Fruit fly (Drosophila melanogaster) whole organism, embryonic: ENCODE results near the gene Pfdn2.

ENCODE experiments used
- Blimp-1 ChIP-seq: fragments of 200-800 bp; sonication (Bioruptor generic); optimal IDR thresholded peaks from 3 replicates; lab custom pipeline; 2018; ENCODE audit warnings: missing biosample characterization, missing genetic modification characterization, mild to moderate bottlenecking, moderate library complexity, missing genetic modification reagents
- CG10366 ChIP-seq: fragments of 200-800 bp; sonication (Bioruptor generic); IDR thresholded peaks from 2 replicates; pipeline ENCODE4 v1.3.6; 2022; ENCODE audit warnings: missing biosample characterization, missing genetic modification characterization
- CG10543 ChIP-seq: fragments of 200-800 bp; sonication (Bioruptor generic); optimal IDR thresholded peaks from 3 replicates; lab custom pipeline; 2017; ENCODE audit warnings: missing biosample characterization, mild to moderate bottlenecking, missing genetic modification characterization, moderate library complexity
- CG10565 ChIP-seq: fragments of 200-800 bp; sonication (Bioruptor generic); optimal IDR thresholded peaks from 3 replicates; lab custom pipeline; 2016; ENCODE audit warnings: missing biosample characterization, mild to moderate bottlenecking, missing genetic modification characterization
- CG10654 ChIP-seq: fragments of 200-800 bp; sonication (Bioruptor generic); optimal IDR thresholded peaks from 2 replicates; lab custom pipeline; 2016; ENCODE audit warnings: missing biosample characterization, missing genetic modification characterization
- CG12219 ChIP-seq: fragments of 200-800 bp; sonication (Bioruptor generic); optimal IDR thresholded peaks from 3 replicates; lab custom pipeline; 2018; ENCODE audit warnings: missing biosample characterization, mild to moderate bottlenecking, missing genetic modification characterization
- CG12659 ChIP-seq: fragments of 200-800 bp; sonication (Bioruptor generic); optimal IDR thresholded peaks from 3 replicates; lab custom pipeline; 2017; ENCODE audit warnings: mild to moderate bottlenecking, missing biosample characterization, missing genetic modification reagents, missing genetic modification characterization
- CG12769 ChIP-seq: fragments of 200-800 bp; sonication (Bioruptor generic); optimal IDR thresholded peaks from 2 replicates; lab custom pipeline; 2019; ENCODE audit warnings: missing biosample characterization, mild to moderate bottlenecking, missing genetic modification characterization, moderate library complexity
- CG12942 ChIP-seq: fragments of 200-800 bp; sonication (Bioruptor generic); optimal IDR thresholded peaks from 3 replicates; lab custom pipeline; 2016; ENCODE audit warnings: missing biosample characterization, missing genetic modification characterization
- CG13296 ChIP-seq: fragments of 200-800 bp; sonication (Bioruptor generic); optimal IDR thresholded peaks from 3 replicates; lab custom pipeline; 2018; ENCODE audit warnings: missing biosample characterization, mild to moderate bottlenecking, missing genetic modification characterization
- CG13424 ChIP-seq: fragments of 200-800 bp; sonication (Bioruptor generic); optimal IDR thresholded peaks from 2 replicates; lab custom pipeline; 2019; ENCODE audit warnings: missing biosample characterization, mild to moderate bottlenecking, missing genetic modification characterization, moderate library complexity
- CG18262 ChIP-seq: fragments of 200-800 bp; optimal IDR thresholded peaks from 3 replicates; lab custom pipeline; 2019; ENCODE audit warnings: missing biosample characterization, mild to moderate bottlenecking, missing genetic modification characterization, moderate library complexity
- CG2678 ChIP-seq: fragments of 200-800 bp; sonication (Bioruptor generic); optimal IDR thresholded peaks from 3 replicates; lab custom pipeline; 2019; ENCODE audit warnings: missing biosample characterization, mild to moderate bottlenecking, missing genetic modification characterization, moderate library complexity
- CG30403 ChIP-seq: fragments of 200-800 bp; sonication (Bioruptor generic); optimal IDR thresholded peaks from 3 replicates; lab custom pipeline; 2016; ENCODE audit warnings: missing biosample characterization, missing genetic modification characterization
- CG3065 ChIP-seq: fragments of 200-800 bp; sonication (Bioruptor generic); optimal IDR thresholded peaks from 2 replicates; lab custom pipeline; 2016; ENCODE audit warnings: missing biosample characterization, missing genetic modification characterization
- CG31224 ChIP-seq: fragments of 200-800 bp; sonication (Bioruptor generic); IDR thresholded peaks from 2 replicates; pipeline ENCODE4 v1.3.6; 2022; ENCODE audit warnings: missing biosample characterization, missing genetic modification characterization
- CG31441 ChIP-seq: fragments of 200-800 bp; sonication (Bioruptor generic); IDR thresholded peaks from 2 replicates; pipeline ENCODE4 v1.3.6; 2022; ENCODE audit warnings: missing biosample characterization, missing genetic modification characterization
- CG32772 ChIP-seq: fragments of 200-800 bp; sonication (Bioruptor generic); IDR thresholded peaks from 2 replicates; pipeline ENCODE4 v1.3.6; 2022; ENCODE audit warnings: missing biosample characterization, missing genetic modification characterization
- CG34422 ChIP-seq: fragments of 200-800 bp; sonication (Bioruptor generic); IDR thresholded peaks from 3 replicates; pipeline ENCODE4 v1.3.6; 2022; ENCODE audit warnings: missing biosample characterization, missing genetic modification characterization
- CG43689 ChIP-seq: fragments of 200-800 bp; sonication (Bioruptor generic); IDR thresholded peaks from 2 replicates; pipeline ENCODE4 v1.3.6; 2022; ENCODE audit warnings: missing biosample characterization, missing genetic modification characterization
- CG4854 ChIP-seq: fragments of 200-800 bp; sonication (Bioruptor generic); optimal IDR thresholded peaks from 2 replicates; lab custom pipeline; 2016; ENCODE audit warnings: missing biosample characterization, missing genetic modification characterization, inconsistent platforms
- CG7928 ChIP-seq: fragments of 200-800 bp; sonication (Bioruptor generic); optimal IDR thresholded peaks from 2 replicates; lab custom pipeline; 2017; ENCODE audit warnings: missing biosample characterization, mild to moderate bottlenecking, missing genetic modification characterization
- CTCF ChIP-seq: fragments of 200-800 bp; sonication (Bioruptor generic); optimal IDR thresholded peaks from 2 replicates; lab custom pipeline; 2017; ENCODE audit warnings: missing biosample characterization, mild to moderate bottlenecking, missing genetic modification characterization, moderate library complexity
- Dll ChIP-seq: fragments of 200-800 bp; sonication (Bioruptor generic); IDR thresholded peaks from 4 replicates; pipeline ENCODE4 v1.3.6; 2022; ENCODE audit warnings: missing biosample characterization, missing genetic modification characterization; ENCODE audit not compliant: partially characterized antibody
- E2f1 ChIP-seq: fragments of 200-800 bp; sonication (Bioruptor generic); IDR thresholded peaks from 2 replicates; pipeline ENCODE4 v1.3.6; 2022; ENCODE audit warnings: missing biosample characterization, missing genetic modification characterization
- E2f2 ChIP-seq: fragments of 200-800 bp; sonication (Bioruptor generic); IDR thresholded peaks from 2 replicates; pipeline ENCODE4 v1.3.6; 2022; ENCODE audit warnings: missing biosample characterization, missing genetic modification characterization
- Ets97D ChIP-seq: fragments of 200-800 bp; sonication (Bioruptor generic); optimal IDR thresholded peaks from 3 replicates; lab custom pipeline; 2016; ENCODE audit warnings: missing biosample characterization, missing genetic modification characterization
- Gug ChIP-seq: fragments of 200-800 bp; sonication (Bioruptor generic); IDR thresholded peaks from 4 replicates; pipeline ENCODE4 v1.3.6; 2022; ENCODE audit warnings: missing biosample characterization, missing genetic modification characterization
- HLH4C ChIP-seq: fragments of 200-800 bp; sonication (Bioruptor generic); IDR thresholded peaks from 3 replicates; pipeline ENCODE4 v1.3.6; 2022; ENCODE audit warnings: missing biosample characterization, missing genetic modification characterization; ENCODE audit not compliant: partially characterized antibody
- Hr51 ChIP-seq, 2 experiments: fragments of 200-800 bp; sonication (Bioruptor generic); optimal IDR thresholded peaks; 2 replicates in 1 of 2; 3 replicates in 1 of 2; lab custom pipeline; 2016 to 2018; ENCODE audit warnings: missing biosample characterization in 2 of 2, missing genetic modification characterization in 2 of 2, mild to moderate bottlenecking in 1 of 2, moderate library complexity in 1 of 2
- Hsf ChIP-seq: fragments of 200-800 bp; sonication (Bioruptor generic); optimal IDR thresholded peaks from 3 replicates; lab custom pipeline; 2016; ENCODE audit warnings: missing biosample characterization, missing genetic modification characterization
- Meics ChIP-seq: fragments of 200-800 bp; sonication (Bioruptor generic); optimal IDR thresholded peaks from 2 replicates; lab custom pipeline; 2017; ENCODE audit warnings: missing biosample characterization, mild to moderate bottlenecking, missing genetic modification characterization
- Ptx1 ChIP-seq: fragments of 200-800 bp; sonication (Bioruptor generic); IDR thresholded peaks from 2 replicates; pipeline ENCODE4 v1.3.6; 2022; ENCODE audit warnings: missing biosample characterization, missing genetic modification characterization
- Sox100B ChIP-seq: fragments of 200-800 bp; sonication (Bioruptor generic); optimal IDR thresholded peaks from 3 replicates; lab custom pipeline; 2018; ENCODE audit warnings: missing biosample characterization, mild to moderate bottlenecking, missing genetic modification characterization
- Stat92E ChIP-seq, 3 experiments: fragments of >200 bp in 2 of 3; fragments of 200-800 bp in 1 of 3; sonication (Bioruptor generic) in 1 of 3; optimal IDR thresholded peaks; 2 replicates each; lab custom pipeline; 2017 to 2019; ENCODE audit warnings: missing biosample characterization in 3 of 3, missing genetic modification characterization in 3 of 3, mild to moderate bottlenecking in 1 of 3, moderate library complexity in 1 of 3
- ash1 ChIP-seq: fragments of 200-800 bp; sonication (Bioruptor generic); optimal IDR thresholded peaks from 2 replicates; lab custom pipeline; 2018; ENCODE audit warnings: missing biosample characterization, mild to moderate bottlenecking, missing genetic modification characterization
- btn ChIP-seq: fragments of 200-800 bp; sonication (Bioruptor generic); optimal IDR thresholded peaks from 2 replicates; lab custom pipeline; 2016; ENCODE audit warnings: missing biosample characterization, missing genetic modification characterization
- corto ChIP-seq: fragments of 200-800 bp; sonication (Bioruptor generic); optimal IDR thresholded peaks from 2 replicates; lab custom pipeline; 2016; ENCODE audit warnings: missing biosample characterization, mild to moderate bottlenecking, missing genetic modification characterization, moderate library complexity
- disco-r ChIP-seq: fragments of 200-800 bp; sonication (Bioruptor generic); optimal IDR thresholded peaks from 2 replicates; lab custom pipeline; 2016; ENCODE audit warnings: missing biosample characterization, missing genetic modification characterization
- eve ChIP-seq, 2 experiments: fragments of >200 bp; optimal IDR thresholded peaks; 2 replicates each; lab custom pipeline; 2017; ENCODE audit warnings: missing biosample characterization in 2 of 2, missing genetic modification characterization in 2 of 2
- exex ChIP-seq: fragments of 200-800 bp; sonication (Bioruptor generic); optimal IDR thresholded peaks from 4 replicates; lab custom pipeline; 2018; ENCODE audit warnings: missing biosample characterization, mild to moderate bottlenecking, missing genetic modification characterization, moderate library complexity
- fd96Cb ChIP-seq: fragments of 200-800 bp; sonication (Bioruptor generic); optimal IDR thresholded peaks from 2 replicates; lab custom pipeline; 2018; ENCODE audit warnings: missing biosample characterization, mild to moderate bottlenecking, missing genetic modification characterization, moderate library complexity
- gcm ChIP-seq: fragments of 200-800 bp; sonication (Bioruptor generic); optimal IDR thresholded peaks from 2 replicates; lab custom pipeline; 2019; ENCODE audit warnings: missing biosample characterization, mild to moderate bottlenecking, missing genetic modification characterization, moderate library complexity
- hkb ChIP-seq, 2 experiments: fragments of 200-800 bp in 1 of 2; fragments of >200 bp in 1 of 2; sonication (Bioruptor generic) in 1 of 2; IDR thresholded peaks in 1 of 2; optimal IDR thresholded peaks in 1 of 2; 2 replicates each; pipeline versions ENCODE4 v1.3.6 to Lab custom; 2017 to 2022; ENCODE audit warnings: missing biosample characterization in 1 of 2, missing genetic modification characterization in 1 of 2
- knrl ChIP-seq: fragments of 200-800 bp; sonication (Bioruptor generic); IDR thresholded peaks from 3 replicates; pipeline ENCODE4 v1.3.6; 2022; ENCODE audit warnings: missing biosample characterization, missing genetic modification characterization; ENCODE audit not compliant: partially characterized antibody
- mld ChIP-seq: fragments of 200-800 bp; sonication (Bioruptor generic); IDR thresholded peaks from 3 replicates; pipeline ENCODE4 v1.3.6; 2022; ENCODE audit warnings: missing biosample characterization, missing genetic modification characterization; ENCODE audit not compliant: partially characterized antibody
- nau ChIP-seq: fragments of 200-800 bp; sonication (Bioruptor generic); optimal IDR thresholded peaks from 3 replicates; lab custom pipeline; 2017; ENCODE audit warnings: missing biosample characterization, mild to moderate bottlenecking, missing genetic modification characterization, missing genetic modification reagents
- peb ChIP-seq: fragments of 200-800 bp; sonication (Bioruptor generic); IDR thresholded peaks from 2 replicates; pipeline ENCODE4 v1.3.6; 2022; ENCODE audit warnings: missing biosample characterization, missing genetic modification characterization
- sisA ChIP-seq: fragments of 200-800 bp; sonication (Bioruptor generic); IDR thresholded peaks from 2 replicates; pipeline ENCODE4 v1.3.6; 2022; ENCODE audit warnings: missing biosample characterization, missing genetic modification characterization
- slp2 ChIP-seq: fragments of 200-800 bp; sonication (Bioruptor generic); optimal IDR thresholded peaks from 2 replicates; lab custom pipeline; 2016; ENCODE audit warnings: missing biosample characterization, missing genetic modification characterization

Gene Pfdn2

DNA sequence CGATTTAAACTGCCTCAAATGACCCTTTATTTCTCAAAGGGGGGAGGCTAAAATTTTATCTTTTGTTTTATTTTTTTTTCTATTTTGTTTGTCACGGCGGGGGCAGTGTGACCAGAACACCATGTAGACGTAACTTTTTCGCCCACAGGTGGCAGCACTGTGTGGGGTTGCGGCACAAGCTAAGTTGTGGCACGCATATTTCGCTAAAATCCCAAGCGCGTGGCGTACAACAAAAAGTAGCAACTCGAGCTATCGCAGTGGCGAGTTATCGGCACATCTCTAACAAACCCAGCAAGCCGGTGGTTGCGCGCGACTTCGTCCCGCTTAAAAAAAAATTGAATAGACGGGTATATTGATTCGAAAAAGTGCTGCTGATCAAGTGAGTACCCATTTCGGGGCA, 48.9 kb upstream of the Pfdn2 start, which contains the start of the genes Ufd1 and NaPi-III (continued):
- TF ChIP-seq Stat92E (GFP tag; optimal IDR thresholded peaks at IDR 0.05; lab: Kevin White, UChicago): peak in 1 of 3 experiments; percentile 80
- no peak for TF ChIP-seq CG18262 (tag; lab: Kevin White, UChicago)
- no peak for TF ChIP-seq mld (GFP tag; lab: Robert Waterston, UW)
- peak; percentile 66; the same call in 2 of the 3 replicates for TF ChIP-seq HLH4C (GFP tag; lab: Robert Waterston, UW)
- TF ChIP-seq knrl (GFP tag; lab: Robert Waterston, UW): peak; percentile 83
- no peak for TF ChIP-seq CG10654
- TF ChIP-seq corto (GFP tag; lab: Kevin White, UChicago): no peak
- TF ChIP-seq Hr51 (GFP tag; optimal IDR thresholded peaks at IDR 0.05; lab: Kevin White, UChicago): peak in 1 of 2 experiments; percentile 12
- no peak for TF ChIP-seq Meics (GFP tag; lab: Kevin White, UChicago)
- TF ChIP-seq CG7928: peak; percentile 40
- peak; percentile 44; the same call in 1 of the 2 replicates for TF ChIP-seq sisA (GFP tag; lab: Robert Waterston, UW)
- peak; percentile 67 for TF ChIP-seq CG12769 (tag; lab: Kevin White, UChicago)
- TF ChIP-seq nau (GFP tag; lab: Kevin White, UChicago): no peak
- peak; percentile 15 for TF ChIP-seq CG2678 (tag; lab: Kevin White, UChicago)
- no peak for TF ChIP-seq fd96Cb
- peak; percentile 24 for TF ChIP-seq btn
- peak; percentile 35 for TF ChIP-seq hkb (optimal IDR thresholded peaks at IDR 0.05; lab: Kevin White, UChicago)
- TF ChIP-seq hkb (GFP tag; IDR thresholded peaks at IDR 0.05; lab: Robert Waterston, UW): no peak
- TF ChIP-seq ash1 (GFP tag; lab: Kevin White, UChicago): no peak
- no peak for TF ChIP-seq disco-r
- peak; percentile 85 for TF ChIP-seq Dll (GFP tag; lab: Robert Waterston, UW)
- no peak for TF ChIP-seq exex (tag; lab: Kevin White, UChicago)
- TF ChIP-seq CG32772 (GFP tag; lab: Robert Waterston, UW): peak; percentile 85
- no peak for TF ChIP-seq Blimp-1 (GFP tag; lab: Kevin White, UChicago)
- TF ChIP-seq E2f2: peak; percentile 91
- TF ChIP-seq CG13296 (GFP tag; lab: Kevin White, UChicago): no peak
- no peak for TF ChIP-seq CG43689 (GFP tag; lab: Robert Waterston, UW)
- TF ChIP-seq Gug (GFP tag; lab: Robert Waterston, UW): peak; percentile 26; the same call in 1 of the 4 replicates
- TF ChIP-seq CG10366 (GFP tag; lab: Robert Waterston, UW): no peak
- peak; percentile 89 for TF ChIP-seq CG12659 (GFP tag; lab: Kevin White, UChicago)
- peak; percentile 92 for TF ChIP-seq CTCF (GFP tag; lab: Kevin White, UChicago)
- TF ChIP-seq peb (GFP tag; lab: Robert Waterston, UW): no peak
- TF ChIP-seq eve (GFP tag; optimal IDR thresholded peaks at IDR 0.05; lab: Kevin White, UChicago): no peak
- TF ChIP-seq gcm (GFP tag; lab: Kevin White, UChicago): peak; percentile 8
- no peak for TF ChIP-seq CG12942 (GFP tag; lab: Kevin White, UChicago)
- TF ChIP-seq E2f1: peak; percentile 51; the same call in 1 of the 2 replicates
- TF ChIP-seq Sox100B: no peak
- TF ChIP-seq CG4854: no peak
- no peak for TF ChIP-seq CG30403
- no peak for TF ChIP-seq CG31224
- peak; percentile 92 for TF ChIP-seq Ets97D
- TF ChIP-seq CG3065 (GFP tag; lab: Kevin White, UChicago): no peak
- TF ChIP-seq slp2 (GFP tag; lab: Kevin White, UChicago): no peak
- peak; percentile 34 for TF ChIP-seq Hsf (GFP tag; lab: Kevin White, UChicago)
- TF ChIP-seq CG10543 (GFP tag; lab: Kevin White, UChicago): no peak
- TF ChIP-seq CG13424 (tag; lab: Kevin White, UChicago): peak; percentile 23
- no peak for TF ChIP-seq CG31441 (GFP tag; lab: Robert Waterston, UW)
- TF ChIP-seq CG34422: peak; percentile 69
- no peak for TF ChIP-seq CG12219 (GFP tag; lab: Kevin White, UChicago)
- TF ChIP-seq CG10565 (GFP tag; lab: Kevin White, UChicago): no peak
- TF ChIP-seq Ptx1: no peak
